Worm (Caenorhabditis elegans) whole organism, mixed stage, embryonic: ENCODE results near the gene rin-1.

Experiments
- M03D4.4 ChIP-seq: sonication (generic microtip); optimal IDR thresholded peaks from 2 replicates; lab custom pipeline; 2017; ENCODE audit warnings: mild to moderate bottlenecking, missing genetic modification characterization, missing compliant biosample characterization
- bed-3 ChIP-seq: fragments of 200-800 bp; sonication (Bioruptor generic); optimal IDR thresholded peaks from 3 replicates; lab custom pipeline; 2018; ENCODE audit warnings: mild to moderate bottlenecking, missing genetic modification characterization, moderate library complexity, missing compliant biosample characterization
- blmp-1 ChIP-seq: fragments of 150-350 bp; optimal IDR thresholded peaks from 2 replicates; lab custom pipeline; 2014; ENCODE audit warnings: missing biosample characterization, missing genetic modification characterization
- ceh-39 ChIP-seq: fragments of 150-350 bp; optimal IDR thresholded peaks from 2 replicates; lab custom pipeline; 2014; ENCODE audit warnings: missing biosample characterization, missing genetic modification characterization
- ceh-43 ChIP-seq: fragments of 200-800 bp; sonication (Bioruptor generic); optimal IDR thresholded peaks from 2 replicates; lab custom pipeline; 2018; ENCODE audit warnings: mild to moderate bottlenecking, missing genetic modification characterization, moderate library complexity, missing compliant biosample characterization
- ceh-83 ChIP-seq: fragments of 200-800 bp; sonication (Bioruptor generic); optimal IDR thresholded peaks from 2 replicates; lab custom pipeline; 2018; ENCODE audit warnings: mild to moderate bottlenecking, missing genetic modification characterization, missing compliant biosample characterization
- ces-1 ChIP-seq: fragments of 150-350 bp; optimal IDR thresholded peaks from 2 replicates; lab custom pipeline; 2014; ENCODE audit warnings: missing biosample characterization, missing genetic modification reagents, missing genetic modification characterization
- cnd-1 ChIP-seq: fragments of 200-800 bp; sonication (Bioruptor generic); optimal IDR thresholded peaks from 2 replicates; lab custom pipeline; 2018; ENCODE audit warnings: mild to moderate bottlenecking, missing genetic modification characterization, missing compliant biosample characterization
- drap-1 ChIP-seq: fragments of 200-800 bp; sonication (Bioruptor generic); optimal IDR thresholded peaks from 3 replicates; lab custom pipeline; 2018; ENCODE audit warnings: mild to moderate bottlenecking, missing genetic modification characterization, missing compliant biosample characterization
- elt-1 ChIP-seq: sonication (generic microtip); optimal IDR thresholded peaks from 2 replicates; lab custom pipeline; 2017; ENCODE audit warnings: missing genetic modification characterization, mild to moderate bottlenecking, missing compliant biosample characterization, antibody characterized with exemption, moderate library complexity, borderline replicate concordance; ENCODE audit not compliant: insufficient read depth
- elt-3 ChIP-seq: fragments of 150-350 bp; optimal IDR thresholded peaks from 2 replicates; lab custom pipeline; 2014; ENCODE audit warnings: missing biosample characterization, missing genetic modification characterization
- flh-1 ChIP-seq: fragments of 200-800 bp; sonication (Bioruptor generic); optimal IDR thresholded peaks from 2 replicates; lab custom pipeline; 2018; ENCODE audit warnings: mild to moderate bottlenecking, missing genetic modification characterization, moderate library complexity, missing compliant biosample characterization
- ham-2 ChIP-seq: fragments of 200-800 bp; sonication (Bioruptor generic); optimal IDR thresholded peaks from 2 replicates; lab custom pipeline; 2018; ENCODE audit warnings: mild to moderate bottlenecking, missing genetic modification characterization, missing compliant biosample characterization
- hlh-1 ChIP-seq: fragments of 150-350 bp; optimal IDR thresholded peaks from 2 replicates; lab custom pipeline; 2014; ENCODE audit warnings: missing biosample characterization, missing genetic modification reagents, missing genetic modification characterization
- lin-13 ChIP-seq: fragments of 150-350 bp; optimal IDR thresholded peaks from 2 replicates; lab custom pipeline; 2014; ENCODE audit warnings: missing biosample characterization, missing genetic modification characterization
- lin-32 ChIP-seq: fragments of 200-800 bp; sonication (Bioruptor generic); optimal IDR thresholded peaks from 2 replicates; lab custom pipeline; 2018; ENCODE audit warnings: mild to moderate bottlenecking, missing genetic modification characterization, missing compliant biosample characterization
- lsy-2 ChIP-seq: fragments of 150-350 bp; optimal IDR thresholded peaks from 2 replicates; lab custom pipeline; 2014; ENCODE audit warnings: missing biosample characterization, missing genetic modification characterization
- mab-5 ChIP-seq: fragments of 150-350 bp; optimal IDR thresholded peaks from 2 replicates; lab custom pipeline; 2014; ENCODE audit warnings: missing biosample characterization, missing genetic modification characterization
- mep-1 ChIP-seq: fragments of 150-350 bp; optimal IDR thresholded peaks from 2 replicates; lab custom pipeline; 2017; ENCODE audit warnings: missing biosample characterization, missing genetic modification reagents, missing genetic modification characterization, inconsistent platforms
- mls-2 ChIP-seq: sonication (generic microtip); optimal IDR thresholded peaks from 2 replicates; lab custom pipeline; 2016; ENCODE audit warnings: mild to moderate bottlenecking, missing genetic modification characterization, moderate library complexity, missing compliant biosample characterization
- nhr-12 ChIP-seq: fragments of 150-350 bp; optimal IDR thresholded peaks from 2 replicates; lab custom pipeline; 2014; ENCODE audit warnings: missing biosample characterization, missing genetic modification characterization
- nhr-2 ChIP-seq: fragments of 150-350 bp; optimal IDR thresholded peaks from 2 replicates; lab custom pipeline; 2014; ENCODE audit warnings: missing biosample characterization, missing genetic modification characterization
- nhr-237 ChIP-seq: fragments of 150-350 bp; optimal IDR thresholded peaks from 2 replicates; lab custom pipeline; 2014; ENCODE audit warnings: missing biosample characterization, missing genetic modification characterization
- nhr-28 ChIP-seq: fragments of 150-350 bp; optimal IDR thresholded peaks from 2 replicates; lab custom pipeline; 2014; ENCODE audit warnings: missing biosample characterization, missing genetic modification characterization
- nhr-76 ChIP-seq: sonication (generic microtip); optimal IDR thresholded peaks from 2 replicates; lab custom pipeline; 2017; ENCODE audit warnings: missing biosample characterization, missing genetic modification characterization
- pha-4 ChIP-seq: fragments of 150-350 bp; optimal IDR thresholded peaks from 2 replicates; lab custom pipeline; 2018; ENCODE audit warnings: missing biosample characterization, missing genetic modification reagents, missing genetic modification characterization
- sem-2 ChIP-seq: fragments of 200-800 bp; sonication (Bioruptor generic); optimal IDR thresholded peaks from 2 replicates; lab custom pipeline; 2018; ENCODE audit warnings: mild to moderate bottlenecking, missing genetic modification characterization, missing compliant biosample characterization
- snpc-4 ChIP-seq: fragments of 150-350 bp; optimal IDR thresholded peaks from 2 replicates; lab custom pipeline; 2014; ENCODE audit warnings: missing biosample characterization, missing genetic modification characterization
- sptf-1 ChIP-seq: sonication (generic microtip); optimal IDR thresholded peaks from 2 replicates; lab custom pipeline; 2017; ENCODE audit warnings: mild to moderate bottlenecking, missing genetic modification characterization, moderate library complexity, missing compliant biosample characterization
- tbx-8 ChIP-seq: fragments of 200-800 bp; sonication (Bioruptor generic); optimal IDR thresholded peaks from 2 replicates; lab custom pipeline; 2018; ENCODE audit warnings: mild to moderate bottlenecking, missing genetic modification characterization, moderate library complexity, missing compliant biosample characterization
- unc-120 ChIP-seq: sonication (generic microtip); optimal IDR thresholded peaks from 2 replicates; lab custom pipeline; 2017; ENCODE audit warnings: missing genetic modification characterization, missing compliant biosample characterization; ENCODE audit not compliant: poor library complexity, severe bottlenecking
- unc-39 ChIP-seq: fragments of 150-350 bp; optimal IDR thresholded peaks from 2 replicates; lab custom pipeline; 2014; ENCODE audit warnings: missing biosample characterization, missing genetic modification characterization
- unc-62 ChIP-seq: fragments of 150-350 bp; optimal IDR thresholded peaks from 2 replicates; lab custom pipeline; 2014; ENCODE audit warnings: missing biosample characterization, missing genetic modification reagents, missing genetic modification characterization
- zip-8 ChIP-seq: fragments of 150-350 bp; optimal IDR thresholded peaks from 2 replicates; lab custom pipeline; 2014; ENCODE audit warnings: missing biosample characterization, missing genetic modification characterization
- ztf-11 ChIP-seq: fragments of 150-350 bp; optimal IDR thresholded peaks from 2 replicates; lab custom pipeline; 2014; ENCODE audit warnings: missing biosample characterization, missing genetic modification characterization

rin-1 gene

DNA sequence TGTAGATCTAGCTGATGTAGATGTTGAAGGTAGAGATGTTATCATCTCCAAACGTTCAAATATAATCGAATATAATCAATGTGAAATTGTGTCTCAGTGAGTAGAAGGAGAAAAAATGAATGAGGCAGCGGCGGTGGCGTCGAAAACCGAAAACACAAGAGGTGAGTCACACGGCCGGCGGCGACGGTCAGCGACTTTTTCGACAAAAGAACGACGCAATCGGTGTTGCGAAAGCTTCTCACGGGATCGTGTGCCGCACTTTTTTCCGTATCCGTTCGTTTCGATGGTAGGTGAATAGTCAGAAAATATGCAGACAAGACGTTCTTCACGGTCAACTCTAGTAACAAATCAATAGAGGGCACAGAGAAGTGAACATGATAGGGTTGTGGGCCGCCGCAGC lies at the start of gene rin-1:
Gene rin-1 (minus strand): TSS at position 101 of the 400 bp plus-strand sequence.
- TF ChIP-seq snpc-4 (tag; lab: Kevin White, UChicago) (no peak), pha-4 (tag; lab: Kevin White, UChicago) (no peak), nhr-28 (tag; lab: Kevin White, UChicago) (no peak), nhr-12 (no peak), mep-1 (tag; lab: Kevin White, UChicago) (no peak), ham-2 (GFP tag; lab: Kevin White, UChicago) (no peak), ceh-83 (GFP tag; lab: Kevin White, UChicago) (no peak), sptf-1 (no peak), hlh-1 (tag; lab: Kevin White, UChicago) (no peak), zip-8 (tag; lab: Kevin White, UChicago) (no peak), tbx-8 (no peak), mab-5 (no peak)
- TF ChIP-seq, all 35 proteins: peak for 0

DNA sequence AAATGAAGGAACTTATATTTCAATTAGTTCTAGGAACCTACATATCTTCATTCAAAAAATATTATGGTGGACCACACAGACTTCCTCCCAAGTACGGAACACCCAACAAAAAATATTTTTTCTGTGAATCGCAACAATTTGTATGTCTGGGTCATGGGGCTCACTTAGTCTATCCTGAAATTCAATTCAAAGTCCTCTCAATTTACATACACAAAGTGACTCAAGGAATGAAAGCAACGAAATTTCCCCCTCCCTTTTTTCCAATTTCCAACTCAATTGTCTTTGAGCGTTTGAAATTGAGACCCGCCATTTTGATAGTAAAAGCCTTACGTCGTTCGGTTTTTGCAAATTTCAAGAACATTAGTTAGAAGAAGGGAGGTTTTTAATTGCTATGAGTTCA lies 44.0 kb upstream of the rin-1 start:
- TF ChIP-seq mab-5 = no peak
- TF ChIP-seq ces-1 (GFP tag; lab: Kevin White, UChicago) = peak; percentile 70

- TF ChIP-seq nhr-2 (tag; lab: Kevin White, UChicago) (no peak), ceh-43 (GFP tag; lab: Kevin White, UChicago) (no peak), nhr-237 (tag; lab: Kevin White, UChicago) (no peak)
- TF ChIP-seq, all 35 proteins: peak for 0
Observed at ce11 chrV:14858503-14858902, 43.1 kb upstream of the rin-1 start, which contains the start of gene npr-13. TSS of gene npr-13 (minus strand) at chrV:14858603.

ce11 chrV:14855626-14856025 lies 40.2 kb upstream of the rin-1 start:
- no peak for TF ChIP-seq lsy-2 (tag; lab: Kevin White, UChicago)
- no peak for TF ChIP-seq ces-1 (GFP tag; lab: Kevin White, UChicago)
- TF ChIP-seq tbx-8 = no peak
- no peak for TF ChIP-seq ceh-39 (tag; lab: Kevin White, UChicago)
- no peak for TF ChIP-seq nhr-76 (tag; lab: Kevin White, UChicago)
- no peak for TF ChIP-seq lin-13 (tag; lab: Kevin White, UChicago)
- peak; percentile 47 for TF ChIP-seq cnd-1 (tag; lab: Kevin White, UChicago)
- TF ChIP-seq flh-1 = peak; percentile 40
- no peak for TF ChIP-seq unc-39
- TF ChIP-seq M03D4.4 (tag; lab: Kevin White, UChicago) = peak; percentile 78
- TF ChIP-seq nhr-2 (tag; lab: Kevin White, UChicago) = no peak
- TF ChIP-seq nhr-12 = no peak
- TF ChIP-seq mls-2 = peak; percentile 50
- TF ChIP-seq unc-120 = peak; percentile 53
- no peak for TF ChIP-seq snpc-4 (tag; lab: Kevin White, UChicago)
- no peak for TF ChIP-seq elt-1 (tag; lab: Kevin White, UChicago)
- peak; percentile 91 for TF ChIP-seq drap-1 (GFP tag; lab: Kevin White, UChicago)
- no peak for TF ChIP-seq ztf-11 (tag; lab: Kevin White, UChicago)
- no peak for TF ChIP-seq lin-32 (GFP tag; lab: Kevin White, UChicago)
- no peak for TF ChIP-seq mab-5
- peak; percentile 70 for TF ChIP-seq sptf-1
- no peak for TF ChIP-seq nhr-237 (tag; lab: Kevin White, UChicago)
- TF ChIP-seq bed-3 = peak; percentile 39
- no peak for TF ChIP-seq zip-8 (tag; lab: Kevin White, UChicago)
- TF ChIP-seq elt-3 = no peak
- TF ChIP-seq pha-4 (tag; lab: Kevin White, UChicago) = no peak
- peak; percentile 61 for TF ChIP-seq ceh-43 (GFP tag; lab: Kevin White, UChicago)
- no peak for TF ChIP-seq nhr-28 (tag; lab: Kevin White, UChicago)
- no peak for TF ChIP-seq unc-62 (GFP tag; lab: Kevin White, UChicago)
- TF ChIP-seq mep-1 (tag; lab: Kevin White, UChicago) = no peak
- TF ChIP-seq blmp-1 (tag; lab: Kevin White, UChicago) = no peak
- TF ChIP-seq hlh-1 (tag; lab: Kevin White, UChicago) = no peak
- TF ChIP-seq sem-2 = peak; percentile 59
- TF ChIP-seq ceh-83 (GFP tag; lab: Kevin White, UChicago) = peak; percentile 47
- no peak for TF ChIP-seq ham-2 (GFP tag; lab: Kevin White, UChicago)
- TF ChIP-seq, all 35 proteins: peak for 11
